Worm (Caenorhabditis elegans) whole organism, L1 larva: Measurements from ENCODE around the gene lact-3.

Experiments
- C34B4.2 ChIP-seq: sonication (generic microtip); optimal IDR thresholded peaks from 2 replicates; lab custom pipeline; 2017; ENCODE audit warnings: mild to moderate bottlenecking, missing genetic modification characterization, missing compliant biosample characterization
- blmp-1 ChIP-seq: fragments of 150-350 bp; optimal IDR thresholded peaks from 2 replicates; lab custom pipeline; 2014; ENCODE audit warnings: missing biosample characterization, missing genetic modification characterization
- ceh-90 ChIP-seq: sonication (generic microtip); optimal IDR thresholded peaks from 2 replicates; lab custom pipeline; 2016; ENCODE audit warnings: missing genetic modification characterization, missing compliant biosample characterization
- elt-2 ChIP-seq: sonication (generic microtip); optimal IDR thresholded peaks from 2 replicates; lab custom pipeline; 2016; ENCODE audit warnings: missing genetic modification characterization, mild to moderate bottlenecking, inconsistent platforms, missing compliant biosample characterization, missing genetic modification reagents
- fos-1 ChIP-seq: fragments of 150-350 bp; optimal IDR thresholded peaks from 2 replicates; lab custom pipeline; 2014; ENCODE audit warnings: missing biosample characterization, missing genetic modification characterization
- jun-1 ChIP-seq: fragments of 150-350 bp; optimal IDR thresholded peaks from 2 replicates; lab custom pipeline; 2014; ENCODE audit warnings: missing biosample characterization, missing genetic modification reagents, missing genetic modification characterization
- lin-15B ChIP-seq: fragments of 150-350 bp; sonication (generic microtip); optimal IDR thresholded peaks from 3 replicates; lab custom pipeline; 2014; ENCODE audit warnings: missing biosample characterization, missing genetic modification characterization
- rnt-1 ChIP-seq: sonication (generic microtip); optimal IDR thresholded peaks from 2 replicates; lab custom pipeline; 2016; ENCODE audit warnings: mild to moderate bottlenecking, missing genetic modification characterization, moderate library complexity, missing compliant biosample characterization
- skn-1 ChIP-seq: fragments of 150-350 bp; optimal IDR thresholded peaks from 2 replicates; lab custom pipeline; 2014; ENCODE audit warnings: missing biosample characterization, missing genetic modification characterization
- unc-62 ChIP-seq: fragments of 150-350 bp; optimal IDR thresholded peaks from 2 replicates; lab custom pipeline; 2014; ENCODE audit warnings: missing biosample characterization, missing genetic modification reagents, missing genetic modification characterization
- ztf-4 ChIP-seq: fragments of 150-350 bp; optimal IDR thresholded peaks from 2 replicates; lab custom pipeline; 2014; ENCODE audit warnings: missing biosample characterization, missing genetic modification characterization

DNA sequence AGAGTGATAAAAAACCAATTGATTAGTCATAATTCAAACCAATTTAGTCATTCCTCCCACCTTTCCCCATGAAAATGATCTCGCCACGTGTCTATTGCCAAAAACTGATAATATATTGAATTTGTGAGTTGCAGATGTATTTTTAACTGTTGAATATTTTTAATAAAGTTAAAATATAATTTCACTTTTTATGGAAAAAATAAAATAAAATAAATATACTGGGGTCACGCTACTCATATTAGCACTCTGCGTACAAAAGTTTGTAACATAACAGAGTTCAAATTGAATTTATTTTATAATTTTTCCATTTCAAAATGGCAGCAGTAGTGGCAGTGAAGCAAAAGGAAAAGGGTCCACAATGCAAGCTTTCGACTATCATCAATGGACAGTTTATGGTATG is 39.3 kb downstream of the lact-3 start, which contains the start of gene C14A4.13:
- no peak for TF ChIP-seq lin-15B
- TF ChIP-seq fos-1 (tag; lab: Kevin White, UChicago), result no peak
- TF ChIP-seq ceh-90 (tag; lab: Kevin White, UChicago), result no peak
- TF ChIP-seq ztf-4 (tag; lab: Kevin White, UChicago), result no peak
- no peak for TF ChIP-seq blmp-1 (tag; lab: Kevin White, UChicago)
- no peak for TF ChIP-seq C34B4.2 (tag; lab: Kevin White, UChicago)
- TF ChIP-seq unc-62 (GFP tag; lab: Kevin White, UChicago), result no peak
- TF ChIP-seq rnt-1 (tag; lab: Kevin White, UChicago), result no peak
- no peak for TF ChIP-seq elt-2 (tag; lab: Kevin White, UChicago)
- TF ChIP-seq jun-1 (tag; lab: Kevin White, UChicago), result no peak
- no peak for TF ChIP-seq skn-1 (tag; lab: Kevin White, UChicago)
